Worm (Caenorhabditis elegans) whole organism, young adult: ENCODE data around the gene sra-2.

Experiments used
- B0336.3 ChIP-seq: fragments of 200-800 bp; sonication (Bioruptor generic); IDR thresholded peaks from 2 replicates; pipeline ENCODE4 v1.3.6; 2022; ENCODE audit warnings: missing genetic modification characterization, missing compliant biosample characterization
- F49E8.2 ChIP-seq: sonication (generic microtip); optimal IDR thresholded peaks from 3 replicates; lab custom pipeline; 2017; ENCODE audit warnings: missing genetic modification characterization, mild to moderate bottlenecking, missing compliant biosample characterization, antibody characterized with exemption, moderate library complexity; ENCODE audit not compliant: insufficient read depth
- Y67H2A.10 ChIP-seq: fragments of 200-800 bp; sonication (Bioruptor generic); conservative IDR thresholded peaks from 2 replicates; pipeline ENCODE4 v1.3.6; 2022; ENCODE audit warnings: missing genetic modification reagents, missing genetic modification characterization, missing compliant biosample characterization
- aptf-3 ChIP-seq: fragments of 200-800 bp; sonication (Bioruptor generic); IDR thresholded peaks from 2 replicates; pipeline ENCODE4 v1.3.6; 2022; ENCODE audit warnings: missing genetic modification characterization, missing compliant biosample characterization
- egl-44 ChIP-seq: fragments of 200-800 bp; sonication (Bioruptor generic); IDR thresholded peaks from 2 replicates; pipeline ENCODE4 v1.3.6; 2022; ENCODE audit warnings: missing genetic modification reagents, missing genetic modification characterization, missing compliant biosample characterization
- let-607 ChIP-seq, 2 experiments: fragments of 200-800 bp in 1 of 2; sonication (Bioruptor generic) in 1 of 2; sonication (generic microtip) in 1 of 2; optimal IDR thresholded peaks; 2 replicates each; lab custom pipeline; 2016 to 2018; ENCODE audit warnings: mild to moderate bottlenecking in 2 of 2, missing compliant biosample characterization in 2 of 2, missing genetic modification characterization in 2 of 2, moderate library complexity in 2 of 2, missing genotype in 1 of 2
- lsy-27 ChIP-seq: sonication (generic microtip); optimal IDR thresholded peaks from 2 replicates; lab custom pipeline; 2017; ENCODE audit warnings: missing genetic modification characterization, mild to moderate bottlenecking, missing compliant biosample characterization, antibody characterized with exemption, missing genotype, borderline replicate concordance; ENCODE audit not compliant: insufficient read depth
- madf-10 ChIP-seq: sonication (generic microtip); optimal IDR thresholded peaks from 2 replicates; lab custom pipeline; 2016; ENCODE audit warnings: mild to moderate bottlenecking, missing genetic modification characterization, missing compliant biosample characterization
- madf-6 ChIP-seq: fragments of 200-800 bp; sonication (Bioruptor generic); IDR thresholded peaks from 2 replicates; pipeline ENCODE4 v1.3.6; 2022; ENCODE audit warnings: missing genetic modification reagents, missing genetic modification characterization, missing compliant biosample characterization
- nhr-80 ChIP-seq: sonication (generic microtip); optimal IDR thresholded peaks from 2 replicates; lab custom pipeline; 2016; ENCODE audit warnings: missing genetic modification characterization, missing compliant biosample characterization
- pbrm-1 ChIP-seq: fragments of 200-800 bp; sonication (Bioruptor generic); IDR thresholded peaks from 2 replicates; pipeline ENCODE4 v1.3.6; 2022; ENCODE audit warnings: missing genetic modification reagents, missing genetic modification characterization, missing compliant biosample characterization
- pha-4 ChIP-seq: fragments of 150-350 bp; sonication (generic microtip); optimal IDR thresholded peaks from 2 replicates; lab custom pipeline; 2014; ENCODE audit warnings: missing biosample characterization, missing genetic modification reagents, missing genetic modification characterization
- snpc-4 ChIP-seq, 5 experiments: fragments of 150-350 bp in 1 of 5; sonication (generic microtip) in 4 of 5; optimal IDR thresholded peaks; 2 replicates each; lab custom pipeline; 2014 to 2018; ENCODE audit warnings: missing genetic modification characterization in 5 of 5, missing biosample characterization in 3 of 5, antibody characterized with exemption in 2 of 5, mild to moderate bottlenecking in 2 of 5, missing compliant biosample characterization in 2 of 5, missing genotype in 2 of 5, moderate library complexity in 2 of 5, missing genetic modification reagents in 1 of 5
- xnd-1 ChIP-seq: sonication (generic microtip); optimal IDR thresholded peaks from 2 replicates; lab custom pipeline; 2016; ENCODE audit warnings: missing genotype, missing genetic modification reagents, missing genetic modification characterization, missing compliant biosample characterization

ce11 chrII:9480006-9480405, 48.6 kb upstream of the sra-2 start, which contains the start of gene T19H5.7:
- TF ChIP-seq xnd-1 (tag; lab: Kevin White, UChicago) (no peak), let-607 (tag; optimal IDR thresholded peaks at IDR 0.05; lab: Kevin White, UChicago) (no peak), egl-44 (GFP tag; lab: Robert Waterston, UW) (no peak), aptf-3 (GFP tag; lab: Robert Waterston, UW) (no peak), F49E8.2 (tag; lab: Kevin White, UChicago) (no peak), pbrm-1 (GFP tag; lab: Robert Waterston, UW) (no peak), madf-6 (GFP tag; lab: Robert Waterston, UW) (no peak), lsy-27 (tag; lab: Kevin White, UChicago) (no peak), Y67H2A.10 (GFP tag; lab: Robert Waterston, UW) (no peak), B0336.3 (GFP tag; lab: Robert Waterston, UW) (no peak), pha-4 (no peak), nhr-80 (tag; lab: Kevin White, UChicago) (no peak), snpc-4 (GFP tag; optimal IDR thresholded peaks at IDR 0.05; lab: Kevin White, UChicago) (no peak), snpc-4 (tag; optimal IDR thresholded peaks at IDR 0.05; lab: Kevin White, UChicago) (no peak), madf-10 (tag; lab: Kevin White, UChicago) (no peak)
